Worm (Caenorhabditis elegans): ENCODE data around the gene ZC196.8.

ce11 chrV:8730991-8731390 is 8.9 kb upstream of the ZC196.8 start:
- TF ChIP-seq W03F9.2 (tag; optimal IDR thresholded peaks at IDR 0.05) (no peak), him-1 (tag; optimal IDR thresholded peaks at IDR 0.05) (no peak)

Measured in whole organism, L4/young adult.